Fruit fly (Drosophila melanogaster): ENCODE measurements around the gene cpo.

DNA sequence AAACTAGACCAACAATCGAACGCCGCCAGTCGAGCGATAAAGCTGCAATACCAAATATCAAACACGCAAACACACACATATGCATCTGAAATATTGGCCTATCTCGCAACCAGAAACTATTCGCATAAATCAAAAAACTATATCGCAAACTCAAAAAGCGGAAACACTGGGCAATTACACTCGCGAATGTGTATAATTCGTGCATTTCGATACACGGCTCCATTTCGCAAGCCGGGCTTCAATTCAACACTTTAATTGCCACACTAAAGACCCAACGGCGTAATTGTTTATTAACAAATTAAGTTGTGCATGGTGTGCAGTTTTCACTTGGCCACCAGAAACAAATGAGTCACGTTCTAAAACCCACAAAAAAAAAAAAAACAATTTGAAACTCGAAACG, 24.7 kb downstream of the cpo start:
- TF ChIP-seq CG8478 (optimal IDR thresholded peaks at IDR 0.05) (no peak), CTCF (optimal IDR thresholded peaks at IDR 0.05) (no peak)
